Worm (Caenorhabditis elegans) whole organism, young adult: Measurements from ENCODE around the gene tif-1A.
A peak's percentile ranks its signal among the peaks of the same experiment; 100 is the strongest.

ENCODE experiments used
- B0019.2 ChIP-seq: fragments of 200-800 bp; sonication (Bioruptor generic); conservative IDR thresholded peaks from 2 replicates; pipeline ENCODE4 v1.3.6; 2022; ENCODE audit warnings: missing genetic modification reagents, missing genetic modification characterization, missing compliant biosample characterization
- B0035.1 ChIP-seq: sonication (generic microtip); optimal IDR thresholded peaks from 2 replicates; lab custom pipeline; 2016; ENCODE audit warnings: missing genetic modification characterization, mild to moderate bottlenecking, missing compliant biosample characterization, missing genotype, missing genetic modification reagents
- C17E4.6 ChIP-seq: fragments of 200-800 bp; sonication (Bioruptor generic); IDR thresholded peaks from 2 replicates; pipeline ENCODE4 v1.3.6; 2022; ENCODE audit warnings: missing genetic modification reagents, missing genetic modification characterization, missing compliant biosample characterization
- D2030.7 ChIP-seq: fragments of 200-800 bp; sonication (Bioruptor generic); IDR thresholded peaks from 2 replicates; pipeline ENCODE4 v1.3.6; 2022; ENCODE audit warnings: missing genetic modification reagents, missing genetic modification characterization, missing compliant biosample characterization
- F39B2.1 ChIP-seq: fragments of 200-800 bp; sonication (Bioruptor generic); IDR thresholded peaks from 2 replicates; pipeline ENCODE4 v1.3.6; 2022; ENCODE audit warnings: missing genetic modification reagents, missing genetic modification characterization, missing compliant biosample characterization
- F57A8.1 ChIP-seq: fragments of 200-800 bp; sonication (Bioruptor generic); optimal IDR thresholded peaks from 2 replicates; lab custom pipeline; 2018; ENCODE audit warnings: mild to moderate bottlenecking, missing genetic modification characterization, moderate library complexity, missing compliant biosample characterization
- K11D2.4 ChIP-seq: fragments of 200-800 bp; sonication (Bioruptor generic); IDR thresholded peaks from 2 replicates; pipeline ENCODE4 v1.3.6; 2022; ENCODE audit warnings: missing genetic modification reagents, missing genetic modification characterization, missing compliant biosample characterization
- Y53G8AR.9 ChIP-seq: fragments of 200-800 bp; sonication (Bioruptor generic); conservative IDR thresholded peaks from 2 replicates; pipeline ENCODE4 v1.3.6; 2022; ENCODE audit warnings: missing genetic modification reagents, missing genetic modification characterization, missing compliant biosample characterization
- Y67H2A.10 ChIP-seq: fragments of 200-800 bp; sonication (Bioruptor generic); conservative IDR thresholded peaks from 2 replicates; pipeline ENCODE4 v1.3.6; 2022; ENCODE audit warnings: missing genetic modification reagents, missing genetic modification characterization, missing compliant biosample characterization
- ZK185.1 ChIP-seq: sonication (generic microtip); optimal IDR thresholded peaks from 2 replicates; lab custom pipeline; 2016; ENCODE audit warnings: mild to moderate bottlenecking, missing genetic modification characterization, missing compliant biosample characterization; ENCODE audit not compliant: poor library complexity, severe bottlenecking
- akir-1 ChIP-seq: fragments of 200-800 bp; sonication (Bioruptor generic); optimal IDR thresholded peaks from 2 replicates; lab custom pipeline; 2018; ENCODE audit warnings: mild to moderate bottlenecking, missing genetic modification characterization, moderate library complexity, missing compliant biosample characterization
- ama-1 ChIP-seq, 3 experiments: fragments of 150-350 bp in 1 of 3; sonication (generic microtip) in 2 of 3; optimal IDR thresholded peaks; 2 replicates each; lab custom pipeline; 2014 to 2018; ENCODE audit warnings: missing biosample characterization in 2 of 3, missing genetic modification characterization in 2 of 3, missing genetic modification reagents in 2 of 3
- aptf-2 ChIP-seq: fragments of 200-800 bp; sonication (Bioruptor generic); conservative IDR thresholded peaks from 2 replicates; pipeline ENCODE4 v1.3.6; 2022; ENCODE audit warnings: missing genetic modification reagents, missing genetic modification characterization, missing compliant biosample characterization
- aptf-3 ChIP-seq: fragments of 200-800 bp; sonication (Bioruptor generic); IDR thresholded peaks from 2 replicates; pipeline ENCODE4 v1.3.6; 2022; ENCODE audit warnings: missing genetic modification characterization, missing compliant biosample characterization
- attf-3 ChIP-seq: fragments of 200-800 bp; sonication (Bioruptor generic); conservative IDR thresholded peaks from 2 replicates; pipeline ENCODE4 v1.3.6; 2022; ENCODE audit warnings: missing genetic modification reagents, missing genetic modification characterization, missing compliant biosample characterization
- bed-1 ChIP-seq: fragments of 200-800 bp; sonication (Bioruptor generic); IDR thresholded peaks from 2 replicates; pipeline ENCODE4 v1.3.6; 2022; ENCODE audit warnings: missing genetic modification reagents, missing genetic modification characterization, missing compliant biosample characterization
- ceh-100 ChIP-seq: fragments of 200-800 bp; sonication (Bioruptor generic); IDR thresholded peaks from 2 replicates; pipeline ENCODE4 v1.3.6; 2022; ENCODE audit warnings: missing genetic modification reagents, missing genetic modification characterization, missing compliant biosample characterization
- ceh-91 ChIP-seq: fragments of 200-800 bp; sonication (Bioruptor generic); IDR thresholded peaks from 2 replicates; pipeline ENCODE4 v1.3.6; 2022; ENCODE audit warnings: missing genetic modification reagents, missing genetic modification characterization, missing compliant biosample characterization
- ekl-4 ChIP-seq: fragments of 200-800 bp; sonication (Bioruptor generic); IDR thresholded peaks from 2 replicates; pipeline ENCODE4 v1.3.6; 2022; ENCODE audit warnings: missing genetic modification reagents, missing genetic modification characterization, missing compliant biosample characterization
- him-1 ChIP-seq: sonication (generic microtip); optimal IDR thresholded peaks from 2 replicates; lab custom pipeline; 2016; ENCODE audit warnings: missing genotype, missing genetic modification reagents, missing genetic modification characterization, missing compliant biosample characterization
- hlh-26 ChIP-seq: fragments of 200-800 bp; sonication (Bioruptor generic); conservative IDR thresholded peaks from 2 replicates; pipeline ENCODE4 v1.3.6; 2022; ENCODE audit warnings: missing genetic modification reagents, missing genetic modification characterization, missing compliant biosample characterization
- lin-35 ChIP-seq, 3 experiments: fragments of 150-350 bp in 2 of 3; sonication (generic microtip) in 1 of 3; optimal IDR thresholded peaks; 2 replicates each; lab custom pipeline; 2014 to 2018; ENCODE audit warnings: missing biosample characterization in 3 of 3, missing genetic modification characterization in 3 of 3, missing genetic modification reagents in 3 of 3
- lin-54 ChIP-seq: fragments of 200-800 bp; sonication (Bioruptor generic); optimal IDR thresholded peaks from 2 replicates; lab custom pipeline; 2018; ENCODE audit warnings: mild to moderate bottlenecking, missing genetic modification characterization, missing compliant biosample characterization
- madf-3 ChIP-seq: fragments of 200-800 bp; sonication (Bioruptor generic); IDR thresholded peaks from 2 replicates; pipeline ENCODE4 v1.3.6; 2022; ENCODE audit warnings: missing genetic modification reagents, missing genetic modification characterization, missing compliant biosample characterization
- madf-6 ChIP-seq: fragments of 200-800 bp; sonication (Bioruptor generic); IDR thresholded peaks from 2 replicates; pipeline ENCODE4 v1.3.6; 2022; ENCODE audit warnings: missing genetic modification reagents, missing genetic modification characterization, missing compliant biosample characterization
- mxl-1 ChIP-seq: sonication (generic microtip); optimal IDR thresholded peaks from 2 replicates; lab custom pipeline; 2016; ENCODE audit warnings: missing genetic modification characterization, missing compliant biosample characterization
- nfyb-1 ChIP-seq: fragments of 200-800 bp; sonication (Bioruptor generic); IDR thresholded peaks from 2 replicates; pipeline ENCODE4 v1.3.6; 2022; ENCODE audit warnings: missing genetic modification reagents, missing genetic modification characterization, missing compliant biosample characterization
- nhr-90 ChIP-seq: sonication (generic microtip); optimal IDR thresholded peaks from 2 replicates; lab custom pipeline; 2016; ENCODE audit warnings: missing genotype, mild to moderate bottlenecking, missing genetic modification characterization, missing compliant biosample characterization
- pbrm-1 ChIP-seq: fragments of 200-800 bp; sonication (Bioruptor generic); IDR thresholded peaks from 2 replicates; pipeline ENCODE4 v1.3.6; 2022; ENCODE audit warnings: missing genetic modification reagents, missing genetic modification characterization, missing compliant biosample characterization
- tbp1 ChIP-seq: fragments of 200-800 bp; sonication (Bioruptor generic); optimal IDR thresholded peaks from 2 replicates; lab custom pipeline; 2018; ENCODE audit warnings: mild to moderate bottlenecking, missing genetic modification characterization, missing compliant biosample characterization
- tlf-1 ChIP-seq: fragments of 200-800 bp; sonication (Bioruptor generic); optimal IDR thresholded peaks from 2 replicates; lab custom pipeline; 2018; ENCODE audit warnings: mild to moderate bottlenecking, missing genetic modification characterization, missing compliant biosample characterization
- ztf-18 ChIP-seq: sonication (generic microtip); optimal IDR thresholded peaks from 2 replicates; lab custom pipeline; 2016; ENCODE audit warnings: missing genotype, mild to moderate bottlenecking, missing genetic modification characterization, missing compliant biosample characterization
- ztf-25 ChIP-seq: fragments of 200-800 bp; sonication (Bioruptor generic); IDR thresholded peaks from 2 replicates; pipeline ENCODE4 v1.3.6; 2022; ENCODE audit warnings: missing genetic modification reagents, missing genetic modification characterization, missing compliant biosample characterization

tif-1A gene

ce11 chrIII:3975008-3975407 lies 28.9 kb downstream of the tif-1A start:
- TF ChIP-seq ekl-4 (no peak), C17E4.6 (GFP tag; lab: Robert Waterston, UW) (no peak), aptf-2 (GFP tag; lab: Robert Waterston, UW) (no peak)

- peak; percentile 63; the same call in 1 of the 2 replicates for TF ChIP-seq nfyb-1 (GFP tag; lab: Robert Waterston, UW)
- TF ChIP-seq Y67H2A.10, result no peak
- TF ChIP-seq hlh-26, result no peak
- TF ChIP-seq tlf-1 (GFP tag; lab: Kevin White, UChicago), result no peak
- no peak for TF ChIP-seq B0035.1 (tag; lab: Kevin White, UChicago)
- TF ChIP-seq ama-1 (optimal IDR thresholded peaks at IDR 0.05; lab: Kevin White, UChicago), result no peak
- TF ChIP-seq ama-1 (GFP tag; optimal IDR thresholded peaks at IDR 0.05; lab: Kevin White, UChicago), result no peak
- no peak for TF ChIP-seq madf-3 (GFP tag; lab: Robert Waterston, UW)
- TF ChIP-seq, all 124 proteins: peak for 1
Measured at ce11 chrIII:3974503-3974902, 29.4 kb downstream of the tif-1A start.

- TF ChIP-seq pbrm-1 (GFP tag; lab: Robert Waterston, UW) (no peak), aptf-3 (GFP tag; lab: Robert Waterston, UW) (no peak), bed-1 (no peak), madf-6 (GFP tag; lab: Robert Waterston, UW) (no peak), madf-3 (GFP tag; lab: Robert Waterston, UW) (no peak), ztf-25 (GFP tag; lab: Robert Waterston, UW) (no peak), B0019.2 (GFP tag; lab: Robert Waterston, UW) (no peak), mxl-1 (tag; lab: Kevin White, UChicago) (no peak), ZK185.1 (no peak), F57A8.1 (GFP tag; lab: Kevin White, UChicago) (no peak), nhr-90 (tag; lab: Kevin White, UChicago) (no peak), ceh-91 (GFP tag; lab: Robert Waterston, UW) (no peak), attf-3 (GFP tag; lab: Robert Waterston, UW) (no peak), Y67H2A.10 (no peak), D2030.7 (GFP tag; lab: Robert Waterston, UW) (no peak), F39B2.1 (no peak), akir-1 (GFP tag; lab: Kevin White, UChicago) (no peak)
- TF ChIP-seq, all 124 proteins: peak for 0
Measured at ce11 chrIII:3972687-3973086, 31.2 kb downstream of the tif-1A start, which contains the start of gene R10E9.4. R10E9.4 (minus strand) TSS chrIII:3972787.

ce11 chrIII:3970395-3970794 lies 33.5 kb downstream of the tif-1A start:
- TF ChIP-seq F39B2.1, result no peak

ce11 chrIII:3969133-3969532 lies 34.8 kb downstream of the tif-1A start:
- no peak for TF ChIP-seq ceh-100 (GFP tag; lab: Robert Waterston, UW)
- no peak for TF ChIP-seq C17E4.6 (GFP tag; lab: Robert Waterston, UW)
- TF ChIP-seq ztf-18 (tag; lab: Kevin White, UChicago), result no peak
- TF ChIP-seq B0019.2 (GFP tag; lab: Robert Waterston, UW), result no peak
- TF ChIP-seq lin-35 (GFP tag; optimal IDR thresholded peaks at IDR 0.05; lab: Kevin White, UChicago), result no peak
- TF ChIP-seq Y53G8AR.9 (GFP tag; lab: Robert Waterston, UW), result no peak
- TF ChIP-seq madf-3 (GFP tag; lab: Robert Waterston, UW), result no peak
- no peak for TF ChIP-seq attf-3 (GFP tag; lab: Robert Waterston, UW)
- TF ChIP-seq tbp1 (GFP tag; lab: Kevin White, UChicago), result no peak
- TF ChIP-seq him-1 (tag; lab: Kevin White, UChicago), result no peak
- no peak for TF ChIP-seq K11D2.4 (GFP tag; lab: Robert Waterston, UW)
- no peak for TF ChIP-seq lin-54
